Fruit fly (Drosophila melanogaster): Measurements from ENCODE around the gene Prp4k.

Prp4k gene

dm6 chr3L:184251-184650 lies 27.0 kb downstream of the Prp4k start, which contains the start of the genes CG34140, Mkp and Mtch (continued):
- peak; percentile 70 for TF ChIP-seq CG7271 (tag; optimal IDR thresholded peaks at IDR 0.05)
- TF ChIP-seq HLH3B (GFP tag; IDR thresholded peaks at IDR 0.05), result peak; percentile 82
- 0 out of 3 replicates have a peak, but pooled peaks have one; percentile 31 for TF ChIP-seq CG7357 (GFP tag; IDR thresholded peaks at IDR 0.05)
- TF ChIP-seq CG13296 (GFP tag; optimal IDR thresholded peaks at IDR 0.05), result no peak
- peak; percentile 86 for TF ChIP-seq sisA (GFP tag; IDR thresholded peaks at IDR 0.05)
- peak; percentile 94 for TF ChIP-seq Xbp1 (GFP tag; optimal IDR thresholded peaks at IDR 0.05)
- TF ChIP-seq Neu2 (GFP tag; optimal IDR thresholded peaks at IDR 0.05; ENCODE audit: borderline replicate concordance), result peak; percentile 60
- peak; percentile 88 for TF ChIP-seq az2 (GFP tag; optimal IDR thresholded peaks at IDR 0.05)
- TF ChIP-seq CG16863 (GFP tag; optimal IDR thresholded peaks at IDR 0.05), result peak; percentile 85
- peak; percentile 77; the same call in 2 of the 4 replicates for TF ChIP-seq chinmo (GFP tag; IDR thresholded peaks at IDR 0.05; ENCODE audit: partially characterized antibody)
- peak; percentile 48 for TF ChIP-seq wek (GFP tag; optimal IDR thresholded peaks at IDR 0.05)
- TF ChIP-seq gce (GFP tag; IDR thresholded peaks at IDR 0.05), result 0 out of 3 replicates have a peak, but pooled peaks have one; percentile 7
- TF ChIP-seq CG11723 (GFP tag; optimal IDR thresholded peaks at IDR 0.05), result no peak
- TF ChIP-seq CG11696 (GFP tag; IDR thresholded peaks at IDR 0.05), result 0 out of 2 replicates have a peak, but pooled peaks have one; percentile 39
- peak; percentile 60 for TF ChIP-seq Adf1 (GFP tag; IDR thresholded peaks at IDR 0.05)
- TF ChIP-seq CG16813 (GFP tag; IDR thresholded peaks at IDR 0.05; ENCODE audit: partially characterized antibody), result peak; percentile 95
- TF ChIP-seq CG17612 (GFP tag; IDR thresholded peaks at IDR 0.05), result no peak
- no peak for TF ChIP-seq tio (GFP tag; optimal IDR thresholded peaks at IDR 0.05)
- TF ChIP-seq zfh1 (GFP tag; IDR thresholded peaks at IDR 0.05), result peak; percentile 74
- no peak for TF ChIP-seq dati (GFP tag; IDR thresholded peaks at IDR 0.05)
- TF ChIP-seq CG17186 (GFP tag; optimal IDR thresholded peaks at IDR 0.05), result peak; percentile 77
- TF ChIP-seq CoRest (tag; optimal IDR thresholded peaks at IDR 0.05), result no peak
- peak; percentile 88 for TF ChIP-seq CG2712 (tag; optimal IDR thresholded peaks at IDR 0.05)
- TF ChIP-seq CG14014 (GFP tag; IDR thresholded peaks at IDR 0.05), result peak; percentile 77
- TF ChIP-seq Sox100B (GFP tag; optimal IDR thresholded peaks at IDR 0.05), result no peak
- TF ChIP-seq kah (GFP tag; optimal IDR thresholded peaks at IDR 0.05), result peak; percentile 83
- TF ChIP-seq crc (GFP tag; optimal IDR thresholded peaks at IDR 0.05), result peak; percentile 84
- peak in 1 of 2 experiments; percentile 27 for TF ChIP-seq insv (GFP tag; optimal IDR thresholded peaks at IDR 0.05)
- TF ChIP-seq dm (GFP tag; optimal IDR thresholded peaks at IDR 0.05), result peak; percentile 85
- TF ChIP-seq otp (GFP tag; IDR thresholded peaks at IDR 0.05), result peak; percentile 49; the same call in 1 of the 3 replicates
- TF ChIP-seq CG4282 (GFP tag; optimal IDR thresholded peaks at IDR 0.05), result peak; percentile 71
- peak; percentile 95 for TF ChIP-seq CG2120 (GFP tag; optimal IDR thresholded peaks at IDR 0.05)
- TF ChIP-seq ssp (GFP tag; IDR thresholded peaks at IDR 0.05), result peak; percentile 71
- TF ChIP-seq CG14667 (GFP tag; IDR thresholded peaks at IDR 0.05), result peak; percentile 70
- peak; percentile 59 for TF ChIP-seq croc (GFP tag; conservative IDR thresholded peaks at IDR 0.05)
- TF ChIP-seq CG4328 (GFP tag; optimal IDR thresholded peaks at IDR 0.05), result peak; percentile 68
- peak; percentile 88 for TF ChIP-seq CG8290 (GFP tag; optimal IDR thresholded peaks at IDR 0.05)
- peak in 1 of 2 experiments; percentile 66 for TF ChIP-seq CG8290 (tag; optimal IDR thresholded peaks at IDR 0.05)
- TF ChIP-seq CG18262 (tag; optimal IDR thresholded peaks at IDR 0.05), result no peak
- TF ChIP-seq org-1 (GFP tag; optimal IDR thresholded peaks at IDR 0.05), result no peak
- peak; percentile 83 for TF ChIP-seq tx (GFP tag; optimal IDR thresholded peaks at IDR 0.05)
- peak; percentile 83 for TF ChIP-seq Atf-2 (GFP tag; optimal IDR thresholded peaks at IDR 0.05)
- TF ChIP-seq CG12659 (GFP tag; optimal IDR thresholded peaks at IDR 0.05), result peak; percentile 89
- no peak for TF ChIP-seq D (optimal IDR thresholded peaks at IDR 0.05)
- TF ChIP-seq D (GFP tag; optimal IDR thresholded peaks at IDR 0.05), result peak; percentile 60
- peak; percentile 74 for TF ChIP-seq klu (GFP tag; IDR thresholded peaks at IDR 0.05)
- 0 out of 2 replicates have a peak, but pooled peaks have one; percentile 26 for TF ChIP-seq CG10321 (GFP tag; IDR thresholded peaks at IDR 0.05)
- TF ChIP-seq H15 (GFP tag; IDR thresholded peaks at IDR 0.05), result peak; percentile 81
- peak; percentile 80 for TF ChIP-seq shn (GFP tag; optimal IDR thresholded peaks at IDR 0.05)
- TF ChIP-seq CG2678 (tag; optimal IDR thresholded peaks at IDR 0.05), result no peak
- no peak for TF ChIP-seq sug (tag; optimal IDR thresholded peaks at IDR 0.05)
- TF ChIP-seq grn (GFP tag; optimal IDR thresholded peaks at IDR 0.05), result no peak

Measured in whole organism, embryonic.